Worm (Caenorhabditis elegans) whole organism, L2 larva: ENCODE data around the gene nhr-218.

Source experiments
- Y55F3AM.14 ChIP-seq: fragments of 200-800 bp; sonication (Bioruptor generic); optimal IDR thresholded peaks from 2 replicates; lab custom pipeline; 2018; ENCODE audit warnings: mild to moderate bottlenecking, missing genetic modification characterization, missing compliant biosample characterization
- ama-1 ChIP-seq: fragments of 150-350 bp; optimal IDR thresholded peaks from 2 replicates; lab custom pipeline; 2018; ENCODE audit warnings: inconsistent platforms
- blmp-1 ChIP-seq: sonication (generic microtip); optimal IDR thresholded peaks from 2 replicates; lab custom pipeline; 2017; ENCODE audit warnings: missing genetic modification characterization, mild to moderate bottlenecking, missing compliant biosample characterization, antibody characterized with exemption, moderate library complexity; ENCODE audit not compliant: insufficient read depth
- ceh-16 ChIP-seq: fragments of 150-350 bp; optimal IDR thresholded peaks from 2 replicates; lab custom pipeline; 2014; ENCODE audit warnings: missing biosample characterization, missing genetic modification characterization
- ceh-82 ChIP-seq: fragments of 150-350 bp; optimal IDR thresholded peaks from 2 replicates; lab custom pipeline; 2014; ENCODE audit warnings: missing biosample characterization, missing genetic modification characterization
- dmd-4 ChIP-seq: sonication (generic microtip); optimal IDR thresholded peaks from 2 replicates; lab custom pipeline; 2017; ENCODE audit warnings: missing biosample characterization, missing genetic modification characterization
- lin-13 ChIP-seq: fragments of 150-350 bp; optimal IDR thresholded peaks from 2 replicates; lab custom pipeline; 2014; ENCODE audit warnings: missing biosample characterization, missing genetic modification reagents, missing genetic modification characterization
- mdl-1 ChIP-seq, 2 experiments: fragments of 150-350 bp in 1 of 2; sonication (generic microtip) in 1 of 2; optimal IDR thresholded peaks; 2 replicates each; lab custom pipeline; 2017; ENCODE audit warnings: missing biosample characterization in 2 of 2, missing genetic modification characterization in 2 of 2
- nhr-25 ChIP-seq: fragments of 150-350 bp; sonication (generic microtip); optimal IDR thresholded peaks from 3 replicates; lab custom pipeline; 2014; ENCODE audit warnings: missing biosample characterization, missing genetic modification characterization
- nhr-6 ChIP-seq: fragments of 150-350 bp; optimal IDR thresholded peaks from 2 replicates; lab custom pipeline; 2014; ENCODE audit warnings: missing biosample characterization, missing genetic modification characterization
- peb-1 ChIP-seq: fragments of 150-350 bp; optimal IDR thresholded peaks from 2 replicates; lab custom pipeline; 2014; ENCODE audit warnings: missing biosample characterization, missing genetic modification characterization
- unc-39 ChIP-seq: fragments of 150-350 bp; optimal IDR thresholded peaks from 2 replicates; lab custom pipeline; 2014; ENCODE audit warnings: missing biosample characterization, missing genetic modification characterization
- unc-62 ChIP-seq: fragments of 150-350 bp; optimal IDR thresholded peaks from 2 replicates; lab custom pipeline; 2014; ENCODE audit warnings: missing biosample characterization, missing genetic modification reagents, missing genetic modification characterization

- no peak for TF ChIP-seq ceh-82
- TF ChIP-seq blmp-1 (tag; lab: Kevin White, UChicago) = no peak
- no peak for TF ChIP-seq nhr-6 (tag; lab: Kevin White, UChicago)
- TF ChIP-seq ama-1 (lab: Kevin White, UChicago) = no peak
- no peak for TF ChIP-seq lin-13 (GFP tag; lab: Kevin White, UChicago)
- TF ChIP-seq unc-62 (GFP tag; lab: Kevin White, UChicago) = no peak
- no peak for TF ChIP-seq ceh-16
- TF ChIP-seq nhr-25 (tag; lab: Kevin White, UChicago) = no peak
- TF ChIP-seq Y55F3AM.14 = no peak
- TF ChIP-seq unc-39 (tag; lab: Kevin White, UChicago) = no peak
- TF ChIP-seq mdl-1 (tag; optimal IDR thresholded peaks at IDR 0.05; lab: Kevin White, UChicago) = no peak
- TF ChIP-seq peb-1 (tag; lab: Kevin White, UChicago) = no peak
- no peak for TF ChIP-seq dmd-4
These were observed 43.7 kb upstream of the nhr-218 start, which contains the start of gene F11A5.9 for ce11 chrV:16214505-16214904.
